Worm (Caenorhabditis elegans): ENCODE data around the gene Y75B8A.39.

DNA sequence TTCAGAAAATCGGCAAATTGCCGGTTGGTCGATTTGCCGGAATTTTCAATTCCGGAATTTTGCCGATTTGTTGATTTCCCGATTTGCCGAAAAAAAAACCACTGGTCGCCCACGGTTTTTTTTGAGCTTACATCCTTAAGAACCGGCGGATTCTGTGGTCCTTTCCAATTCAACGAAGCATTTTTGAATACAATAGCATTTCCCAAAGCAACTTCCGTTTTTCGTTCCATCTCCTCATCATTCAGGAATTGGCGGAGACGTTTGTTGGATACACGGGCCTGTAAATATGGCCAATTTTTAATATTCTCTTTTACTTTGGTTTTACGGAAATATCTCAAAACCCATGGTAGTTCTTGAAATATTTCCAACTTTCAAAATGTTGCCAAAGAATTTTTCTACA is 20.5 kb upstream of the Y75B8A.39 start:
- no peak for TF ChIP-seq blmp-1 (tag; optimal IDR thresholded peaks at IDR 0.05; ENCODE audit: insufficient read depth)
- TF ChIP-seq crh-2 (tag; optimal IDR thresholded peaks at IDR 0.05) = no peak
- TF ChIP-seq ztf-11 (tag; optimal IDR thresholded peaks at IDR 0.05) = no peak
- no peak for TF ChIP-seq lin-39 (tag; optimal IDR thresholded peaks at IDR 0.05)
- no peak for TF ChIP-seq snpc-4 (tag; optimal IDR thresholded peaks at IDR 0.05)
- no peak for TF ChIP-seq lsy-2 (tag; optimal IDR thresholded peaks at IDR 0.05)
- TF ChIP-seq ztf-4 (tag; optimal IDR thresholded peaks at IDR 0.05) = no peak
- TF ChIP-seq mdl-1 (tag; optimal IDR thresholded peaks at IDR 0.05) = no peak
- no peak for TF ChIP-seq lin-13 (GFP tag; optimal IDR thresholded peaks at IDR 0.05)
- no peak for TF ChIP-seq skn-1 (tag; optimal IDR thresholded peaks at IDR 0.05)
